Worm (Caenorhabditis elegans): ENCODE data around the gene tbc-2.

tbc-2 gene

ce11 chrII:5806563-5806962 lies 20.7 kb downstream of the tbc-2 start (continued):
- TF ChIP-seq daf-19 (GFP tag; conservative IDR thresholded peaks at IDR 0.05), result no peak
- no peak for TF ChIP-seq php-3 (GFP tag; IDR thresholded peaks at IDR 0.05)
- TF ChIP-seq zag-1 (tag; optimal IDR thresholded peaks at IDR 0.05), result no peak
- no peak for TF ChIP-seq daf-16 (GFP tag; optimal IDR thresholded peaks at IDR 0.05)
- TF ChIP-seq daf-16 (tag; optimal IDR thresholded peaks at IDR 0.05), result peak; percentile 38
- no peak for TF ChIP-seq ztf-11 (tag; optimal IDR thresholded peaks at IDR 0.05)

- TF ChIP-seq dmd-6 (GFP tag; IDR thresholded peaks at IDR 0.05), result peak; percentile 46
- TF ChIP-seq hlh-11 (tag; optimal IDR thresholded peaks at IDR 0.05), result peak; percentile 38
- TF ChIP-seq unc-62 (GFP tag; optimal IDR thresholded peaks at IDR 0.05 in 1 of 2), result no peak
- no peak for TF ChIP-seq unc-62 (tag; optimal IDR thresholded peaks at IDR 0.05)
- TF ChIP-seq ZK546.5 (tag; optimal IDR thresholded peaks at IDR 0.05), result no peak
- no peak for TF ChIP-seq lin-1 (GFP tag; IDR thresholded peaks at IDR 0.05)
- no peak for TF ChIP-seq nhr-102 (tag; optimal IDR thresholded peaks at IDR 0.05)
- peak; percentile 45 for TF ChIP-seq hlh-30 (tag; optimal IDR thresholded peaks at IDR 0.05; ENCODE audit: insufficient read depth)
- TF ChIP-seq lin-13 (GFP tag; optimal IDR thresholded peaks at IDR 0.05), result no peak
- TF ChIP-seq ceh-62 (tag; optimal IDR thresholded peaks at IDR 0.05), result no peak
- TF ChIP-seq snpc-4 (tag; optimal IDR thresholded peaks at IDR 0.05), result no peak
- TF ChIP-seq nhr-111 (GFP tag; optimal IDR thresholded peaks at IDR 0.05), result no peak
- TF ChIP-seq ceh-20 (GFP tag; IDR thresholded peaks at IDR 0.05), result no peak
- peak; percentile 23 for TF ChIP-seq nhr-28 (tag; optimal IDR thresholded peaks at IDR 0.05)
- TF ChIP-seq egl-43 (GFP tag; IDR thresholded peaks at IDR 0.05), result no peak
- peak; percentile 4 for TF ChIP-seq dve-1 (tag; optimal IDR thresholded peaks at IDR 0.05; ENCODE audit: insufficient read depth)
- no peak for TF ChIP-seq F26F4.8 (GFP tag; conservative IDR thresholded peaks at IDR 0.05)
- no peak for TF ChIP-seq daf-19 (GFP tag; conservative IDR thresholded peaks at IDR 0.05)
- TF ChIP-seq daf-12 (tag; optimal IDR thresholded peaks at IDR 0.05), result no peak
- no peak for TF ChIP-seq dmd-8 (GFP tag; IDR thresholded peaks at IDR 0.05)
- TF ChIP-seq daf-16 (GFP tag; optimal IDR thresholded peaks at IDR 0.05), result no peak
- TF ChIP-seq daf-16 (tag; optimal IDR thresholded peaks at IDR 0.05), result peak; percentile 88
- no peak for TF ChIP-seq hif-1 (tag; optimal IDR thresholded peaks at IDR 0.05)
- TF ChIP-seq sdz-12 (GFP tag; optimal IDR thresholded peaks at IDR 0.05), result no peak
- TF ChIP-seq tra-1 (GFP tag; IDR thresholded peaks at IDR 0.05), result no peak
- TF ChIP-seq tag-97 (GFP tag; IDR thresholded peaks at IDR 0.05), result no peak
- peak; percentile 19 for TF ChIP-seq pqm-1 (tag; optimal IDR thresholded peaks at IDR 0.05)
- TF ChIP-seq duxl-1 (tag; optimal IDR thresholded peaks at IDR 0.05; ENCODE audit: poor library complexity), result no peak
- TF ChIP-seq mdt-29 (GFP tag; IDR thresholded peaks at IDR 0.05), result no peak
- TF ChIP-seq F10B5.3 (tag; optimal IDR thresholded peaks at IDR 0.05), result no peak
- TF ChIP-seq mdl-1 (tag; optimal IDR thresholded peaks at IDR 0.05), result peak in 1 of 2 experiments; percentile 3
- TF ChIP-seq cey-2 (tag; optimal IDR thresholded peaks at IDR 0.05; ENCODE audit: borderline replicate concordance, insufficient read depth), result no peak
- TF ChIP-seq php-3 (GFP tag; IDR thresholded peaks at IDR 0.05), result peak; percentile 46; the same call in 1 of the 2 replicates
- TF ChIP-seq pha-4 (GFP tag; IDR thresholded peaks at IDR 0.05), result no peak
- TF ChIP-seq pha-4 (tag; optimal IDR thresholded peaks at IDR 0.05), result no peak
Observed at ce11 chrII:5805303-5805702, 21.9 kb downstream of the tbc-2 start, which contains the start of gene K05F1.10. Gene K05F1.10, minus strand, starts transcription at chrII:5805473.

ce11 chrII:5804288-5804687 lies 23.0 kb downstream of the tbc-2 start:
- no peak for TF ChIP-seq daf-16 (GFP tag; optimal IDR thresholded peaks at IDR 0.05)
- TF ChIP-seq daf-16 (tag; optimal IDR thresholded peaks at IDR 0.05), result peak; percentile 72
- peak; percentile 9 for TF ChIP-seq pqm-1 (tag; optimal IDR thresholded peaks at IDR 0.05)
- no peak for TF ChIP-seq daf-8 (GFP tag; IDR thresholded peaks at IDR 0.05)
- TF ChIP-seq hlh-11 (tag; optimal IDR thresholded peaks at IDR 0.05), result peak; percentile 21
- peak; percentile 22; the same call in 1 of the 2 replicates for TF ChIP-seq ceh-20 (GFP tag; IDR thresholded peaks at IDR 0.05)
- peak; percentile 70 for TF ChIP-seq dve-1 (tag; optimal IDR thresholded peaks at IDR 0.05; ENCODE audit: insufficient read depth)
- TF ChIP-seq madf-5 (GFP tag; IDR thresholded peaks at IDR 0.05), result no peak
- TF ChIP-seq unc-130 (GFP tag; optimal IDR thresholded peaks at IDR 0.05), result no peak
- TF ChIP-seq php-3 (GFP tag; IDR thresholded peaks at IDR 0.05), result peak; percentile 96
- TF ChIP-seq hif-1 (tag; optimal IDR thresholded peaks at IDR 0.05), result peak in 1 of 2 experiments; percentile 8
- no peak for TF ChIP-seq nhr-10 (tag; optimal IDR thresholded peaks at IDR 0.05)
- peak; percentile 41 for TF ChIP-seq T20F7.1 (GFP tag; optimal IDR thresholded peaks at IDR 0.05)
